Fruit fly (Drosophila melanogaster) whole organism, wandering third instar larva: ENCODE data around the gene CG17929.

Experiments
- Abd-B ChIP-seq: fragments of >200 bp; optimal IDR thresholded peaks from 2 replicates; lab custom pipeline; 2017; ENCODE audit warnings: missing biosample characterization, missing genetic modification characterization
- CG32264 ChIP-seq: fragments of 200-800 bp; sonication (Bioruptor generic); optimal IDR thresholded peaks from 2 replicates; lab custom pipeline; 2016; ENCODE audit warnings: missing biosample characterization, missing genetic modification characterization
- CG9705 ChIP-seq: fragments of 200-800 bp; sonication (Bioruptor generic); optimal IDR thresholded peaks from 2 replicates; lab custom pipeline; 2018; ENCODE audit warnings: missing biosample characterization, mild to moderate bottlenecking, missing genetic modification characterization
- CrebA ChIP-seq: fragments of 200-800 bp; sonication (Bioruptor generic); optimal IDR thresholded peaks from 2 replicates; lab custom pipeline; 2016; ENCODE audit warnings: missing biosample characterization, mild to moderate bottlenecking, missing genetic modification characterization, borderline replicate concordance
- Dfd ChIP-seq: fragments of >200 bp; optimal IDR thresholded peaks from 2 replicates; lab custom pipeline; 2017; ENCODE audit warnings: missing biosample characterization, missing genetic modification characterization
- Dif ChIP-seq: fragments of 200-275, 200-300 bp; sonication (Bioruptor generic); optimal IDR thresholded peaks from 2 replicates; lab custom pipeline; 2018; ENCODE audit warnings: missing biosample characterization, missing genetic modification characterization; ENCODE audit not compliant: partially characterized antibody
- GATAd ChIP-seq: sonication (Bioruptor generic); optimal IDR thresholded peaks from 2 replicates; lab custom pipeline; 2016; ENCODE audit warnings: missing biosample characterization, missing genetic modification characterization
- HLH106 ChIP-seq: fragments of 200-800 bp; optimal IDR thresholded peaks from 3 replicates; lab custom pipeline; 2019; ENCODE audit warnings: missing biosample characterization, mild to moderate bottlenecking, missing genetic modification characterization, moderate library complexity
- Hnf4 ChIP-seq: fragments of 200-800 bp; sonication (Bioruptor generic); optimal IDR thresholded peaks from 2 replicates; lab custom pipeline; 2016; ENCODE audit warnings: missing biosample characterization, mild to moderate bottlenecking, missing genetic modification characterization
- Hr78 ChIP-seq: fragments of >200 bp; optimal IDR thresholded peaks from 2 replicates; lab custom pipeline; 2017; ENCODE audit warnings: missing biosample characterization, missing genetic modification characterization
- Hr83 ChIP-seq: fragments of 200-300 bp; sonication (Bioruptor generic); optimal IDR thresholded peaks from 2 replicates; lab custom pipeline; 2016; ENCODE audit warnings: missing biosample characterization, mild to moderate bottlenecking, missing genetic modification characterization, moderate library complexity; ENCODE audit not compliant: poor library complexity, severe bottlenecking
- Jra ChIP-seq: sonication (Bioruptor generic); optimal IDR thresholded peaks from 2 replicates; lab custom pipeline; 2016; ENCODE audit warnings: missing biosample characterization, missing genetic modification characterization
- Mio ChIP-seq: sonication (Bioruptor generic); optimal IDR thresholded peaks from 2 replicates; lab custom pipeline; 2016; ENCODE audit warnings: missing biosample characterization, missing genetic modification characterization
- Myc ChIP-seq: fragments of >200 bp; optimal IDR thresholded peaks from 2 replicates; lab custom pipeline; 2017
- N ChIP-seq: fragments of >200 bp; optimal IDR thresholded peaks from 2 replicates; lab custom pipeline; 2018; ENCODE audit warnings: missing biosample characterization, missing external identifiers, missing genetic modification characterization
- OdsH ChIP-seq: fragments of 200-800 bp; sonication (Bioruptor generic); optimal IDR thresholded peaks from 2 replicates; lab custom pipeline; 2016; ENCODE audit warnings: missing biosample characterization, mild to moderate bottlenecking, missing genetic modification characterization
- Rel ChIP-seq, 2 experiments: fragments of 200-800 bp; sonication (Bioruptor generic) in 1 of 2; optimal IDR thresholded peaks; 2 replicates in 1 of 2; 3 replicates in 1 of 2; lab custom pipeline; 2016 to 2019; ENCODE audit warnings: mild to moderate bottlenecking in 2 of 2, missing biosample characterization in 2 of 2, missing genetic modification characterization in 2 of 2, moderate library complexity in 1 of 2
- Sp1 ChIP-seq: fragments of 200-800 bp; sonication (Bioruptor generic); optimal IDR thresholded peaks from 3 replicates; lab custom pipeline; 2019; ENCODE audit warnings: missing biosample characterization, mild to moderate bottlenecking, missing genetic modification characterization, moderate library complexity
- Vsx2 ChIP-seq: fragments of 200-300, 225-300 bp; sonication (Bioruptor generic); optimal IDR thresholded peaks from 2 replicates; lab custom pipeline; 2018; ENCODE audit warnings: missing biosample characterization, missing genetic modification characterization; ENCODE audit not compliant: partially characterized antibody
- br ChIP-seq: fragments of 200-800 bp; sonication (Bioruptor generic); optimal IDR thresholded peaks from 2 replicates; lab custom pipeline; 2016; ENCODE audit warnings: missing biosample characterization, missing genetic modification characterization
- brk ChIP-seq: fragments of 200-800 bp; sonication (Bioruptor generic); optimal IDR thresholded peaks from 2 replicates; lab custom pipeline; 2016; ENCODE audit warnings: missing biosample characterization, mild to moderate bottlenecking, missing genetic modification characterization
- dmrt93B ChIP-seq: fragments of 200-800 bp; sonication (Bioruptor generic); optimal IDR thresholded peaks from 2 replicates; lab custom pipeline; 2018; ENCODE audit warnings: missing biosample characterization, mild to moderate bottlenecking, missing genetic modification characterization
- dsf ChIP-seq: sonication (Bioruptor generic); optimal IDR thresholded peaks from 2 replicates; lab custom pipeline; 2016; ENCODE audit warnings: missing biosample characterization, missing genetic modification characterization, borderline replicate concordance
- ey ChIP-seq: fragments of 200-800 bp; sonication (Bioruptor generic); optimal IDR thresholded peaks from 2 replicates; lab custom pipeline; 2016; ENCODE audit warnings: missing biosample characterization, missing genetic modification characterization
- foxo ChIP-seq, 2 experiments: fragments of 200-800 bp; sonication (Bioruptor generic); optimal IDR thresholded peaks; 2 replicates in 1 of 2; 3 replicates in 1 of 2; lab custom pipeline; 2016 to 2017; ENCODE audit warnings: missing biosample characterization in 2 of 2, missing genetic modification characterization in 2 of 2
- fru ChIP-seq: fragments of 200-800 bp; sonication (Bioruptor generic); optimal IDR thresholded peaks from 3 replicates; lab custom pipeline; 2016; ENCODE audit warnings: missing biosample characterization, mild to moderate bottlenecking, missing genetic modification characterization
- h ChIP-seq: fragments of 200-800 bp; sonication (Bioruptor generic); optimal IDR thresholded peaks from 3 replicates; lab custom pipeline; 2016; ENCODE audit warnings: missing biosample characterization, mild to moderate bottlenecking, missing genetic modification characterization
- jim ChIP-seq: fragments of 175-275, 200-325 bp; sonication (Bioruptor generic); optimal IDR thresholded peaks from 2 replicates; lab custom pipeline; 2016; ENCODE audit warnings: missing biosample characterization, mild to moderate bottlenecking, missing genetic modification characterization
- lola ChIP-seq: fragments of >200 bp; optimal IDR thresholded peaks from 2 replicates; lab custom pipeline; 2017; ENCODE audit warnings: missing biosample characterization, missing genetic modification characterization
- pan ChIP-seq: fragments of >200 bp; optimal IDR thresholded peaks from 2 replicates; lab custom pipeline; 2017
- psq ChIP-seq: fragments of 200-800 bp; sonication (Bioruptor generic); optimal IDR thresholded peaks from 3 replicates; lab custom pipeline; 2017; ENCODE audit warnings: missing biosample characterization, mild to moderate bottlenecking, missing genetic modification characterization, moderate library complexity
- rgr ChIP-seq: fragments of 200-800 bp; sonication (Bioruptor generic); optimal IDR thresholded peaks from 3 replicates; lab custom pipeline; 2016; ENCODE audit warnings: missing biosample characterization, mild to moderate bottlenecking, missing genetic modification characterization
- sage ChIP-seq: fragments of 200-800 bp; sonication (Bioruptor generic); optimal IDR thresholded peaks from 2 replicates; lab custom pipeline; 2016; ENCODE audit warnings: missing biosample characterization, mild to moderate bottlenecking, missing genetic modification characterization
- sv ChIP-seq: fragments of 200-800 bp; sonication (Bioruptor generic); optimal IDR thresholded peaks from 3 replicates; lab custom pipeline; 2016; ENCODE audit warnings: missing biosample characterization, missing genetic modification characterization
- tai ChIP-seq: sonication (Bioruptor generic); optimal IDR thresholded peaks from 2 replicates; lab custom pipeline; 2016; ENCODE audit warnings: missing biosample characterization, missing genetic modification characterization
- usp ChIP-seq: fragments of >200 bp; optimal IDR thresholded peaks from 2 replicates; lab custom pipeline; 2017; ENCODE audit warnings: missing biosample characterization, missing genetic modification characterization
- woc ChIP-seq: sonication (Bioruptor generic); optimal IDR thresholded peaks from 2 replicates; lab custom pipeline; 2016; ENCODE audit warnings: missing biosample characterization, mild to moderate bottlenecking, missing genetic modification characterization

CG17929 gene

dm6 chr3R:16323093-16323492 is 2.2 kb upstream of the CG17929 start, which contains the start of gene CG6901:
CG6901 (plus strand) TSS chr3R:16323415.
- TF ChIP-seq pan (lab: Kevin White, UChicago) (no peak), usp (GFP tag; lab: Kevin White, UChicago) (no peak), sv (GFP tag; lab: Kevin White, UChicago) (no peak), foxo (GFP tag; optimal IDR thresholded peaks at IDR 0.05; lab: Kevin White, UChicago) (no peak), Vsx2 (GFP tag; lab: Kevin White, UChicago) (no peak), h (no peak), Sp1 (GFP tag; lab: Kevin White, UChicago) (no peak), dsf (GFP tag; lab: Kevin White, UChicago) (no peak), Hnf4 (GFP tag; lab: Kevin White, UChicago) (no peak), psq (GFP tag; lab: Kevin White, UChicago) (no peak), CG9705 (GFP tag; lab: Kevin White, UChicago) (no peak), N (GFP tag; lab: Kevin White, UChicago) (no peak), HLH106 (tag; lab: Kevin White, UChicago) (no peak), tai (GFP tag; lab: Kevin White, UChicago) (no peak), lola (no peak), woc (GFP tag; lab: Kevin White, UChicago) (no peak), Dif (no peak), GATAd (no peak), jim (GFP tag; lab: Kevin White, UChicago) (no peak)

dm6 chr3R:16327549-16327948 is 2.3 kb downstream of the CG17929 start, which contains the start of gene CG17930:
CG17930 (plus strand) TSS chr3R:16327849.
- no peak for TF ChIP-seq CG9705 (GFP tag; lab: Kevin White, UChicago)
- TF ChIP-seq fru: no peak
- no peak for TF ChIP-seq brk
- TF ChIP-seq HLH106 (tag; lab: Kevin White, UChicago): no peak
- no peak for TF ChIP-seq Dfd (GFP tag; lab: Kevin White, UChicago)
- TF ChIP-seq dsf (GFP tag; lab: Kevin White, UChicago): no peak
- no peak for TF ChIP-seq ey (GFP tag; lab: Kevin White, UChicago)
- TF ChIP-seq N (GFP tag; lab: Kevin White, UChicago): no peak
- no peak for TF ChIP-seq foxo (GFP tag; optimal IDR thresholded peaks at IDR 0.05; lab: Kevin White, UChicago)
- no peak for TF ChIP-seq dmrt93B (GFP tag; lab: Kevin White, UChicago)
- no peak for TF ChIP-seq Dif
- no peak for TF ChIP-seq h

DNA sequence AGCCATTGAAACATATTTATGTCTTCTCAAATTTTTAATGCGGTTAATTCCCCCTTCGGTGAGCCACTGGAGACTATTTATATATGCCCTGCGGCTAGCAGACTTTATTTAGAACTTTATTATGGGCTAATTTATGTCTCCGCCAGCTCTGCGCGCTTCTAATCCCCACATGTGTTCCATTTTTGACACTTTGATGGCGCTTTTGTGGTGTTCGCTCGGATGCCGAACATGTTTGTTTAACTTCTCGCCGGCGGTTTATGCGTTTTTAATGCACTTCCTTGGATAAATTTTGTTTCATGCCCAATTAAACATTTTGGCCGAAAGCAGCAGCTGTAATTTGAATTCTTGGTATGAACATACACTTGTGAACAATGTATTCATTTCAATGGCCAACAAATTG is 4.5 kb downstream of the CG17929 start:
- no peak for TF ChIP-seq br (GFP tag; lab: Kevin White, UChicago)
- TF ChIP-seq CG9705 (GFP tag; lab: Kevin White, UChicago): no peak
- no peak for TF ChIP-seq CrebA (GFP tag; lab: Kevin White, UChicago)
- TF ChIP-seq jim (GFP tag; lab: Kevin White, UChicago): no peak
- TF ChIP-seq OdsH (GFP tag; lab: Kevin White, UChicago): no peak
- no peak for TF ChIP-seq fru
- no peak for TF ChIP-seq foxo (GFP tag; optimal IDR thresholded peaks at IDR 0.05; lab: Kevin White, UChicago)
- TF ChIP-seq h: no peak
- no peak for TF ChIP-seq psq (GFP tag; lab: Kevin White, UChicago)
- TF ChIP-seq Dif: no peak
- no peak for TF ChIP-seq Jra (GFP tag; lab: Kevin White, UChicago)
- no peak for TF ChIP-seq Hnf4 (GFP tag; lab: Kevin White, UChicago)
- no peak for TF ChIP-seq Myc (lab: Kevin White, UChicago)

dm6 chr3R:16331809-16332343 is 6.6 kb downstream of the CG17929 start:
- TF ChIP-seq tai (GFP tag; lab: Kevin White, UChicago) (no peak), foxo (GFP tag; optimal IDR thresholded peaks at IDR 0.05; lab: Kevin White, UChicago) (peak in 1 of 2 experiments; percentile 46), Sp1 (GFP tag; lab: Kevin White, UChicago) (peak; percentile 35), sv (GFP tag; lab: Kevin White, UChicago) (peak; percentile 14), fru (peak; percentile 10), psq (GFP tag; lab: Kevin White, UChicago) (no peak), Hr83 (GFP tag; lab: Kevin White, UChicago) (no peak), Dfd (GFP tag; lab: Kevin White, UChicago) (no peak), usp (GFP tag; lab: Kevin White, UChicago) (no peak), Myc (lab: Kevin White, UChicago) (no peak), Vsx2 (GFP tag; lab: Kevin White, UChicago) (no peak), Jra (GFP tag; lab: Kevin White, UChicago) (no peak), Hnf4 (GFP tag; lab: Kevin White, UChicago) (no peak), jim (GFP tag; lab: Kevin White, UChicago) (no peak), N (GFP tag; lab: Kevin White, UChicago) (no peak), rgr (GFP tag; lab: Kevin White, UChicago) (peak; percentile 15), dsf (GFP tag; lab: Kevin White, UChicago) (no peak), Abd-B (GFP tag; lab: Kevin White, UChicago) (no peak), sage (GFP tag; lab: Kevin White, UChicago) (no peak), brk (no peak), h (peak; percentile 33), Hr78 (GFP tag; lab: Kevin White, UChicago) (no peak), lola (no peak), Dif (no peak), Rel (GFP tag; optimal IDR thresholded peaks at IDR 0.05; lab: Kevin White, UChicago) (no peak), Rel (tag; optimal IDR thresholded peaks at IDR 0.05; lab: Kevin White, UChicago) (peak; percentile 36), CG32264 (GFP tag; lab: Kevin White, UChicago) (no peak), pan (lab: Kevin White, UChicago) (no peak), CG9705 (GFP tag; lab: Kevin White, UChicago) (no peak), HLH106 (tag; lab: Kevin White, UChicago) (peak; percentile 30), GATAd (no peak), Mio (no peak), woc (GFP tag; lab: Kevin White, UChicago) (no peak), ey (GFP tag; lab: Kevin White, UChicago) (peak; percentile 9), br (GFP tag; lab: Kevin White, UChicago) (no peak), OdsH (GFP tag; lab: Kevin White, UChicago) (peak; percentile 22)
